Worm (Caenorhabditis elegans) whole organism, L3 larva: ENCODE results near the gene cyc-2.2.

Source experiments
- ZK546.5 ChIP-seq: sonication (generic microtip); optimal IDR thresholded peaks from 2 replicates; lab custom pipeline; 2017; ENCODE audit warnings: missing biosample characterization, missing genetic modification characterization
- ceh-16 ChIP-seq: sonication (generic microtip); optimal IDR thresholded peaks from 2 replicates; lab custom pipeline; 2017; ENCODE audit warnings: missing biosample characterization, missing genetic modification characterization
- eor-1 ChIP-seq, 2 experiments: fragments of 150-350 bp; optimal IDR thresholded peaks; 2 replicates each; lab custom pipeline; 2014 to 2018; ENCODE audit warnings: missing biosample characterization in 2 of 2, missing genetic modification characterization in 2 of 2
- fkh-10 ChIP-seq: sonication (generic microtip); optimal IDR thresholded peaks from 2 replicates; lab custom pipeline; 2017; ENCODE audit warnings: missing biosample characterization, missing genetic modification reagents, missing genetic modification characterization
- fkh-2 ChIP-seq: fragments of 150-350 bp; optimal IDR thresholded peaks from 2 replicates; lab custom pipeline; 2014; ENCODE audit warnings: missing biosample characterization, missing genetic modification reagents, missing genetic modification characterization
- fos-1 ChIP-seq: fragments of 150-350 bp; optimal IDR thresholded peaks from 2 replicates; lab custom pipeline; 2014; ENCODE audit warnings: missing biosample characterization, missing genetic modification characterization
- mdl-1 ChIP-seq: fragments of 150-350 bp; optimal IDR thresholded peaks from 2 replicates; lab custom pipeline; 2014; ENCODE audit warnings: missing biosample characterization, missing genetic modification characterization
- nhr-237 ChIP-seq: fragments of 150-350 bp; optimal IDR thresholded peaks from 2 replicates; lab custom pipeline; 2014; ENCODE audit warnings: missing biosample characterization, missing genetic modification characterization
- nhr-25 ChIP-seq: sonication (generic microtip); optimal IDR thresholded peaks from 2 replicates; lab custom pipeline; 2017; ENCODE audit warnings: missing biosample characterization, missing genetic modification characterization
- nhr-77 ChIP-seq: fragments of 150-350 bp; optimal IDR thresholded peaks from 2 replicates; lab custom pipeline; 2014; ENCODE audit warnings: missing biosample characterization, missing genetic modification characterization
- pqm-1 ChIP-seq: fragments of 150-350 bp; optimal IDR thresholded peaks from 2 replicates; lab custom pipeline; 2017; ENCODE audit warnings: missing biosample characterization, missing genetic modification characterization, inconsistent platforms
- unc-39 ChIP-seq: sonication (generic microtip); optimal IDR thresholded peaks from 4 replicates; lab custom pipeline; 2017; ENCODE audit warnings: missing biosample characterization, missing genetic modification characterization
- unc-62 ChIP-seq: fragments of 150-350 bp; sonication (generic microtip); optimal IDR thresholded peaks from 4 replicates; lab custom pipeline; 2014; ENCODE audit warnings: missing biosample characterization, missing genetic modification reagents, missing genetic modification characterization

DNA sequence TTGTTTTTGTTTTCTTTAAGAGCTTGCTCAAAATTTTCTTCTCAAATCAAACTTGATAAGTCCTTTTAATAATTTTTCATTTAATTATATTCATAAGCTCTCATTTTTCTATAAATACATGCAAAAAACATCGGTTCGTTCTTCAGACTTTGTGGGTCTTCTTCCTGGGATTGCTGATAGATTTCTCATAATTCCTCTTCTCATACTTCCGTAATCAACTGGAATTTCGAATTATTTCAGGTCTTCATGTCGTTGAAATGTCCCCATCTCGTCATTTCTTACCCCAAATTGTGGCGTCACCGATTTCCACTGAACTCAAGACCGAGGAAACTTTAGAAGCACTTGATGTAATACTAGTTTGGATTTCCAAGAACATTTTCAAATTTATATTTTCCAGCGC, 47.1 kb downstream of the cyc-2.2 start:
- no peak for TF ChIP-seq pqm-1 (tag; lab: Kevin White, UChicago)
- no peak for TF ChIP-seq eor-1 (tag; optimal IDR thresholded peaks at IDR 0.05; lab: Kevin White, UChicago)
- no peak for TF ChIP-seq unc-39 (tag; lab: Kevin White, UChicago)
- no peak for TF ChIP-seq nhr-77 (tag; lab: Kevin White, UChicago)
- no peak for TF ChIP-seq fkh-2
- TF ChIP-seq unc-62, result no peak
- no peak for TF ChIP-seq nhr-237 (tag; lab: Kevin White, UChicago)
- TF ChIP-seq nhr-25 (tag; lab: Kevin White, UChicago), result no peak
- TF ChIP-seq mdl-1 (tag; lab: Kevin White, UChicago), result no peak
- TF ChIP-seq fkh-10 (GFP tag; lab: Kevin White, UChicago), result no peak
- no peak for TF ChIP-seq fos-1 (tag; lab: Kevin White, UChicago)
- TF ChIP-seq ZK546.5, result no peak
- no peak for TF ChIP-seq ceh-16
